Worm (Caenorhabditis elegans): ENCODE results near the gene ZK154.5.
A peak's percentile ranks its signal among the peaks of the same experiment; 100 is the strongest.

ZK154.5 gene

DNA sequence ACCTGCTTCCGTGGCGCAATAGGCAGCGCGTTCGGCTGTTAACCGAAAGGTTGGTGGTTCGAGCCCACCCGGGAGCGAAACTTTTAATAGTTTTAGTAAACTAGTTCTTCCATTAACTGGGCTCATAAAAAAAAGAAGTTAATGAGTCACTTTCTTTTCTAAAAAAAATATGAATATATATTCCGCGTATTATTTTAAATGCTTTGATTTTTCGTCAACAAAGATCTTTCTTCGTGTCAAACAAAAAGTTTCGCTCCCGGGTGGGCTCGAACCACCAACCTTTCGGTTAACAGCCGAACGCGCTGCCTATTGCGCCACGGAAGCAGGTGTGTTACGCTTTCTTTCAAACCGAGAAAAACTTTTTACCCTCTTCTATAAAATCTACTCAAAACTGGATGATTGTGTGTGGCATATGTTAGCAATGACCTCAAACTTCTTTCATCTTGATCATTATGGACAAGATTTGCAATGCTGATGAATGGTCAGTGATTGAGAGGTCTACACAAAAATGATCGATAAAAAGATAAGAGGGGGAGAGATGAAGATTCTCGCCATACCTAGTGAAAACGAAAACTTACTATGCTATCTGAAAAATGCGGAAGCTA lies 13.9 kb downstream of the ZK154.5 start (continued):
- TF ChIP-seq lsy-2 (tag; optimal IDR thresholded peaks at IDR 0.05): peak in 1 of 2 experiments; percentile 21
- TF ChIP-seq daf-16 (GFP tag; optimal IDR thresholded peaks at IDR 0.05): peak; percentile 19 to 76
- TF ChIP-seq daf-16 (tag; optimal IDR thresholded peaks at IDR 0.05): peak; percentile 68
- peak; percentile 81 for TF ChIP-seq snpc-1.2 (GFP tag; IDR thresholded peaks at IDR 0.05)
- TF ChIP-seq ceh-82 (tag; optimal IDR thresholded peaks at IDR 0.05): no peak
- TF ChIP-seq lim-7 (GFP tag; IDR thresholded peaks at IDR 0.05): peak; percentile 78
- no peak for TF ChIP-seq Y75B8A.6 (GFP tag; IDR thresholded peaks at IDR 0.05)
- no peak for TF ChIP-seq nhr-10 (tag; optimal IDR thresholded peaks at IDR 0.05)
- TF ChIP-seq lin-38 (GFP tag; IDR thresholded peaks at IDR 0.05): peak; percentile 61
- no peak for TF ChIP-seq mxl-2 (GFP tag; conservative IDR thresholded peaks at IDR 0.05)
- TF ChIP-seq fos-1 (tag; optimal IDR thresholded peaks at IDR 0.05): no peak
- TF ChIP-seq lir-3 (tag; optimal IDR thresholded peaks at IDR 0.05): peak; percentile 19
- no peak for TF ChIP-seq ztf-11 (tag; optimal IDR thresholded peaks at IDR 0.05)
- peak; percentile 62 for TF ChIP-seq mep-1 (tag; optimal IDR thresholded peaks at IDR 0.05)
- TF ChIP-seq unc-62 (GFP tag; optimal IDR thresholded peaks at IDR 0.05 in 1 of 2): peak in 1 of 2 experiments; percentile 93
- TF ChIP-seq unc-62 (tag; optimal IDR thresholded peaks at IDR 0.05): no peak
- TF ChIP-seq ctbp-1 (GFP tag; IDR thresholded peaks at IDR 0.05): 0 out of 2 replicates have a peak, but pooled peaks have one; percentile 62
- TF ChIP-seq daf-8 (GFP tag; IDR thresholded peaks at IDR 0.05): no peak
- TF ChIP-seq dve-1 (tag; optimal IDR thresholded peaks at IDR 0.05; ENCODE audit: insufficient read depth): peak; percentile 8
- peak; percentile 57 for TF ChIP-seq mes-2 (tag; optimal IDR thresholded peaks at IDR 0.05; ENCODE audit: poor library complexity, severe bottlenecking)
- no peak for TF ChIP-seq dmd-9 (GFP tag; IDR thresholded peaks at IDR 0.05)

DNA sequence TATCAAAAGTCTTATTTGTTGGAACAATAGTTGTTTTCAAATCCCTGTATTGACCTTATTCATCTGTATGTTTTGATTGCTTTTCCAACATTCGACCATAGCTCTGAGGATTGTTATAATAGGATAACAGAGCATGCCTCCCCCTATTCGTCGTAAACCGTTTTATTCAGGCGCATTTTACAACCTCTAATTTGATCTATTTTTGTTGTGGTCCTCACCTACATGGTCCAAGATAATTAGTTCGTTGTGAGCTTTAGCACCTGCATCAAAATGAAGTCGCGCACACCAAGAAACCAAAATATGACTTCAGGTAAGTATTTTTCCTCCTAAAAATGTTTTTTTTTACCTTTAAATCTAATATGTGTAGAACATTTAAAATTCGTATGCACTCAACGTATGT lies 35.0 kb downstream of the ZK154.5 start, which contains the start of gene deg-1:
Gene deg-1, plus strand, starts transcription at position 301 of the 400 bp plus-strand sequence.
- TF ChIP-seq unc-62 (GFP tag; optimal IDR thresholded peaks at IDR 0.05 in 1 of 2) (peak in 1 of 2 experiments; percentile 24), unc-62 (tag; optimal IDR thresholded peaks at IDR 0.05) (no peak), lin-29 (GFP tag; IDR thresholded peaks at IDR 0.05) (no peak)

DNA sequence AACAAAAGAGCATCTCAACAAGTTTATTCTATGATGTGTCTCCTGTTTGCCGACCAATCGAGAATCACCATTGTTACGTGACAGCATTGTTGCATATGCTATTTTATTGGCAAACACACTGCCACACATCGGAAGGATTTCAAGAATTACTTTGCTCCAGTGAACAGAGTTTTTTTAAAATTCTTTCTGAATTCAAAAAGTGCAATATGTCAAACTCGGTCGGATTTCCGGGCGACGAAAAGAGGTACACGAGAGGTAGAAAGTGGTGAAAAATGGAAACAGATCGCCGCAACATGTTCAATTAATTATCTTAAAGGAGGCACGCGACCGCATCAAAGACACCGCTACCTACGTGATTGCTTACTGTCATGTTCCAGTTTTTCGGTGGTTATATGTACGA lies 37.7 kb downstream of the ZK154.5 start:
- TF ChIP-seq lin-15B (tag; optimal IDR thresholded peaks at IDR 0.05): no peak
- TF ChIP-seq zag-1 (tag; optimal IDR thresholded peaks at IDR 0.05): no peak
- TF ChIP-seq unc-62 (GFP tag; optimal IDR thresholded peaks at IDR 0.05 in 1 of 2): peak in 1 of 2 experiments; percentile 24
- TF ChIP-seq unc-62 (tag; optimal IDR thresholded peaks at IDR 0.05): no peak
- TF ChIP-seq mxl-3 (GFP tag; optimal IDR thresholded peaks at IDR 0.05): no peak

DNA sequence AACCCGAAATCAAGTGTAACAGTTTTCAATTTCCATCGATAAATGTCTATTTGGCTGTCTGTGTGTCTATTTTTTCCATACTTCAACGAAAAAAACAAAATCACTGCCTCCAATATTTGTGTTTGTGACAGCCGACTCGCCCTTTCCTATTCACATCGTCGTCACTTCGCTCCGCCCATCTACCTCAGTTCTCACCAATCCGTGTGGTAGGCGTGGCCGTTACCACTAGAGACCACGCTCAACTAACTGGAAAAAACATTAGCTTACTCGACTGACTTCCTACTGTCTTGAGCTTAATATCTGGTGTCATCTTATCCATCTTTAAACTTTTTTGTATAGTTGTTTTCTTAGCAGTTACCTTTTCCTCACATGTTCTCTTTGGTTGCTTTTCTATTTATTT lies 42.3 kb downstream of the ZK154.5 start:
- TF ChIP-seq unc-62 (GFP tag; optimal IDR thresholded peaks at IDR 0.05 in 1 of 2): peak in 1 of 2 experiments; percentile 4
- TF ChIP-seq unc-62 (tag; optimal IDR thresholded peaks at IDR 0.05): no peak
- TF ChIP-seq nhr-41 (GFP tag; IDR thresholded peaks at IDR 0.05): no peak

DNA sequence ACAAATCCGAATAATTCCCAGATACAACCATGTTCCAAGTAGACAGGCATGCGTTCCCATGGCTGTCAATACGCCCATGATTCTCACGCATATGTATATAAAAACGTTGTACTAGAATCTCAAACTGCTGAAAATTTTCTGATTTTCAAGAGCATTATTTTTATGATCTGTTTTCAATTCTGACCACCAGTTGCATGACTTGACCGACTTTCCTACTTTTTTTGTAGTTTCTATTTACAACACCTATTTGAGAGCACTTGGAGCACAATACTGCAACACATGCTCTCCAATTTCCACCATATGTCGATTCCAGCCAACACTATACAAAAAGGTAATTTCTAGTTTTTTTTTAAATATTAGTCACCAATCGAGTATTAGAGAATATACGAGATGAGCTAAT lies 43.8 kb downstream of the ZK154.5 start, which contains the start of gene ref-2:
Gene ref-2, plus strand, starts transcription at position 301 of the 400 bp plus-strand sequence.
- TF ChIP-seq F10B5.3 (tag; optimal IDR thresholded peaks at IDR 0.05): no peak
- TF ChIP-seq mdl-1 (tag; optimal IDR thresholded peaks at IDR 0.05): no peak
- TF ChIP-seq madf-9 (GFP tag; conservative IDR thresholded peaks at IDR 0.05): no peak
- TF ChIP-seq ctbp-1 (GFP tag; IDR thresholded peaks at IDR 0.05): no peak
- no peak for TF ChIP-seq nhr-42 (GFP tag; IDR thresholded peaks at IDR 0.05)
- no peak for TF ChIP-seq ZK337.2 (GFP tag; IDR thresholded peaks at IDR 0.05)
- no peak for TF ChIP-seq ceh-20 (GFP tag; IDR thresholded peaks at IDR 0.05)
- no peak for TF ChIP-seq mxl-2 (GFP tag; conservative IDR thresholded peaks at IDR 0.05)

Data from whole organism, L4 larva.